Fruit fly (Drosophila melanogaster) Kc167 (cell line): ENCODE data around the gene CG6656.

Experiments
- Myc ChIP-seq: fragments of >200 bp; optimal IDR thresholded peaks from 2 replicates; lab custom pipeline; 2017; ENCODE audit warnings: missing external identifiers
- Sin3A ChIP-seq: fragments of >200 bp; optimal IDR thresholded peaks from 2 replicates; lab custom pipeline; 2018; ENCODE audit warnings: missing external identifiers
- h ChIP-seq: fragments of >200 bp; optimal IDR thresholded peaks from 3 replicates; lab custom pipeline; 2018; ENCODE audit warnings: missing external identifiers
- insv ChIP-seq: fragments of >200 bp; optimal IDR thresholded peaks from 3 replicates; lab custom pipeline; 2018; ENCODE audit warnings: missing external identifiers
- psq ChIP-seq: fragments of >200 bp; optimal IDR thresholded peaks from 2 replicates; lab custom pipeline; 2017; ENCODE audit warnings: missing external identifiers
- ttk ChIP-seq: sonication (Bioruptor generic); optimal IDR thresholded peaks from 2 replicates; lab custom pipeline; 2017; ENCODE audit warnings: missing external identifiers

The CG6656 gene

DNA sequence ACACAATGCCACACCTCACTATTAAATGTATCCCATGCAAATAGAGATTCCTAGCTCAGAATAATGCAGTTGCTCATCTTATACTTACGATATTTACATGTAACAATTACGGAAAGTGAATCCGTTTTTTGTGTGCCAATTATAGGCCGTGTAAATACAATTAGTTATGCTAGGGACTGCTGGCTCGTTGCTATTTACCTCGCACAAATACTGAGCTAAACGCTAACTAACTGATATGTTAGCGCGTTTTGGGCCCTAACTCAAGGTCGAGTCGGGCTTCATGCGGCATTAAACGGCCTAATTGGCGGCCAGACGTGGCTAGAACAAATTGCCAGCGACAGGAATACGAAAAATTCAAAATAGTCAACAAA, 18.2 kb upstream of the CG6656 start:
- TF ChIP-seq Myc (lab: Kevin White, UChicago): no peak
- no peak for TF ChIP-seq insv (lab: Kevin White, UChicago)
- no peak for TF ChIP-seq Sin3A (lab: Kevin White, UChicago)
- no peak for TF ChIP-seq h (lab: Kevin White, UChicago)
- TF ChIP-seq ttk (lab: Kevin White, UChicago): no peak
- TF ChIP-seq psq (lab: Kevin White, UChicago): no peak

DNA sequence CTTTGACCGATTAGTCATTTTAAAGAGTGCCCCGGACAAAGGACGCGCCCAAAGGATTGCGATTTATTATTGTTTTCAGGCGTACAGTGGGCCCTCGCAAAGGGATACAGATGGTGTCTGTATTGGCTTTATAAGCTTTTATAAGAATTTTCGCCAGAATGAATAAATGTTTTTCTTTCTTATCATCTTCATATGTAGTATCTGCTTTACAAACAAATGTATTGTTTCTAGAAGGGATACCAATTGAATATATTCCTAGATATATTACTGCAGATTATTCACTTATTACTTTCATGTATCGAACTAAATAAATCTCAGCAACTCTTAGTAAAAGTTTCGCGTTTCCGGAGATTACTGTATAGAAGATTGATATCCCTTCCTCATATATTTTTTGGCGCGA, 17.6 kb upstream of the CG6656 start:
- TF ChIP-seq h (lab: Kevin White, UChicago) (no peak), Myc (lab: Kevin White, UChicago) (no peak), insv (lab: Kevin White, UChicago) (no peak), Sin3A (lab: Kevin White, UChicago) (no peak), ttk (lab: Kevin White, UChicago) (no peak), psq (lab: Kevin White, UChicago) (no peak)

DNA sequence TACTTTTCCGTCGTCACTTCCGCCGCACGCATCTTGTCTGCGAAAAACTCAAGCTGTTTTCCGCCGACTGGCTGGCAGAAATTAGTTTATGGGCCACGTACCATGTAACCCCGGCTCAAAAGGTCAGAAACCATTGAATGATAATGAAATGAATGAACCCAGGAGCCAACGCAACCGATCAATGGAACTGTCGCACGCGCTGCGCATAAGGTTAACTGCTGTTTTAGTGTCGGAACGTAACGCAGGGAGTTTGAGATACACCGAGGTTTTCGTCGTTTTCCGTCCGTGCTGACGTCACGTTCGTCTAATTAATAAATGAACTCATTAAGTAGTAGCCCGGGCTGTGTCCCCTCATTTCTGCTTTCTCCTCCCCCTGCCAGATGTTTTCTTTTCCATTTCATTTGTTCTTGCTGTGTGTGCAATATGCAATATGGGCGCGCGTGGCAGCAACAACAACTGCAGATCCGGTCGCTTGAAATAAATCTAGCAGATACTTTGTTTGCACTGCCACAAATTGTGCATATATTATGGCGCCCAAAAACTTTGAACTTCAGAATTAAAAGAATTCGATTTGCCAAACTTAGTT, 16.7 kb upstream of the CG6656 start:
- no peak for TF ChIP-seq h (lab: Kevin White, UChicago)
- no peak for TF ChIP-seq insv (lab: Kevin White, UChicago)

DNA sequence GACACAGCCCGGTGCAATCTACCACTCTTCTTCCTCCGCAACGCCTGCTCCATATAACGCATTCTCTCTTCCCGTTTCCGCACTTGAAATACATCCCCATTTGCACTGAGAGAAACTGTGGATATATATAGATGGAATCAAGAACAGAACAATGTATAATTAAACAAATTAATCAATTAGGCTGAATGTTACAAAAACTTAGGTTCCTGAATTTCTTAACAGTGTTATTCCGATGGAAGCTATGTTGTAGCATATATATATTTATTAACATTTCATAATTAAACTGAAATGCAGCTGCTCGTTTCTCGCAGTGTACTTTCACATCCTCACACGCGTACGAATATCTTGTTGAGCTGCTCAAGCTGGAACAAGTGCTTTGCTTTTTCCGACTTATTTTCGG, 15.6 kb upstream of the CG6656 start:
- TF ChIP-seq h (lab: Kevin White, UChicago): no peak
- TF ChIP-seq psq (lab: Kevin White, UChicago): no peak
- no peak for TF ChIP-seq ttk (lab: Kevin White, UChicago)
- no peak for TF ChIP-seq insv (lab: Kevin White, UChicago)
- TF ChIP-seq Myc (lab: Kevin White, UChicago): no peak
- TF ChIP-seq Sin3A (lab: Kevin White, UChicago): no peak

DNA sequence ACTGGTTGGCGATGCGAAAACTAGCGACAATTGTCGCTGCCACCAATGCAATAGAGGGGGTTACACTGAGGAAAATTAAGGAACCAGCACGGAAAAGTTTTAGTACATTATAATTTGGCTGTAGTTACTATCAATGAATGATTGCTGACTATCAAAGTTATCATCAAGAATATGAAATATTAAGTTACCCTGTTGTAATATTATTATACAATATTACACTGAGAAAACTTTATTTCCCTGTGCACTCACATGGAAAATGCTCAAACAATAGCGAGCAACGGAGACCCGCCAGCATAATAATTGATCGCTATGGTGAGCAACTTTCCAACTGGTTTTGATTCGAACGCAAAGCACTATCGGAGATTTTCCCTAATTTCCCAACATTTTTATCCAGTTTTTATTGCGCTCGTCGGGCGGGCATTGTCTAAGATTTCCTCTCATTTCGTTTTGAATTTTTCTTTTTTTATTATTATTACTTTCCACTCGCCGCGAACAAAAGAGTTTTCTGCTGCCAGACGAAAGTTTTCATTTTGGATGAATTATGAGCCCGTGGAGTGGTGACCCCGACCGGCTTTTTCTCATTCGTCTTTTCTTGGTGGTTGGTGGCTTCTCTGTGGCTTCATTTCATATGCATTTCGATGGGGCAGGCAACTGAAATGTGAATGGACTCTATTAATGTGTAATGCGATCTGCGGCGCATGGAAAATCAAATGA, 12.8 kb upstream of the CG6656 start:
- TF ChIP-seq psq (lab: Kevin White, UChicago) (no peak), ttk (lab: Kevin White, UChicago) (no peak), insv (lab: Kevin White, UChicago) (no peak), Sin3A (lab: Kevin White, UChicago) (no peak), Myc (lab: Kevin White, UChicago) (no peak), h (lab: Kevin White, UChicago) (no peak)

dm6 chr3R:21862868-21863267, 12.2 kb upstream of the CG6656 start:
- TF ChIP-seq Sin3A (lab: Kevin White, UChicago) (no peak), insv (lab: Kevin White, UChicago) (no peak)

DNA sequence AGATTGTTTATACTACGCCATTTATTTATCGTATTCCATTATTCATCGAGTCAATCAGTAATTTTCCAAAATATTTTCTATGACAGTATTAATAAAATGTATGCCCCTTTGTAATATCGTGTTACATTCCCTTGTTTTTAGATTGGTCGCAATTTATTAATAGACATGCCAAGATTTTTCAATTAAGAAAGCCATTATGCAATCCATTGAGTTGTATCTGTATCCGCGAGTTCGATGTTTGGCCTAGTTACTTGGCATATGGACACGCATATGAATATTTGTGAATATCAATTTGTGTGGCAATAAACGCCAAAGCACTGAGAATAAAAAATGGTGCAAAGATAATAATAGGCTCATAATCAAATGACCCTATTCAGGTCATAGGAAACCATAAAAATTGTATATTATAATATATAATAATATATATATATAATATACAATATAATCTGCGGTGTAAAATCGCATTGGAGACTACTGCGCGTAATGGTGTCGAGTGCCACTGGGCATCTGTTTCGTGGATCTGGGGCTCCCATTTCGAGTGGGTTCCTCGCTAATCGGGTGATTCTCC, 11.2 kb upstream of the CG6656 start:
- TF ChIP-seq ttk (lab: Kevin White, UChicago): no peak
- TF ChIP-seq Sin3A (lab: Kevin White, UChicago): no peak
- TF ChIP-seq psq (lab: Kevin White, UChicago): no peak
- TF ChIP-seq insv (lab: Kevin White, UChicago): no peak
- no peak for TF ChIP-seq Myc (lab: Kevin White, UChicago)
- TF ChIP-seq h (lab: Kevin White, UChicago): no peak

dm6 chr3R:21864484-21864883, 10.6 kb upstream of the CG6656 start:
- TF ChIP-seq insv (lab: Kevin White, UChicago) (no peak), h (lab: Kevin White, UChicago) (no peak), psq (lab: Kevin White, UChicago) (no peak), ttk (lab: Kevin White, UChicago) (no peak), Sin3A (lab: Kevin White, UChicago) (no peak), Myc (lab: Kevin White, UChicago) (no peak)

DNA sequence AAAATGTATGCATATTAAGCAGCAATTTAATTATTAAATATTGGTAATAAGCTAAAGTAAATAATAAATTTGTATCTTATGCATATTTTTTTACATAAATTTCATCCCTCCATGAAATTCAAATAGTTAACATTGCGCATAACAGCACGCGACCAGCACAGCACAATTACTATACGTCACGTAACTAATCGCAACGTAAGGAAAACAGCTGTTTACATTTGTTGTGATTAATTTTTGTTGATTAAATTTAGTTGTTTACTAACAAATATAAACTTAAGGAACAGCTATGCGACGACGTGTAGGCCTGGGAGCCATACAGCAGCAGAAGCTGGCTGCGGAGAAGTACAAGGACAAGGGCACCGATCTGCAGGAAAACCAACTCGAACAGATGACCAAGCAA, 10.1 kb upstream of the CG6656 start, which contains the start of gene lsn:
lsn (plus strand) TSS at position 177 of the 400 bp plus-strand sequence.
- TF ChIP-seq Sin3A (lab: Kevin White, UChicago) (no peak), insv (lab: Kevin White, UChicago) (no peak), psq (lab: Kevin White, UChicago) (no peak), Myc (lab: Kevin White, UChicago) (no peak), h (lab: Kevin White, UChicago) (no peak), ttk (lab: Kevin White, UChicago) (no peak)

DNA sequence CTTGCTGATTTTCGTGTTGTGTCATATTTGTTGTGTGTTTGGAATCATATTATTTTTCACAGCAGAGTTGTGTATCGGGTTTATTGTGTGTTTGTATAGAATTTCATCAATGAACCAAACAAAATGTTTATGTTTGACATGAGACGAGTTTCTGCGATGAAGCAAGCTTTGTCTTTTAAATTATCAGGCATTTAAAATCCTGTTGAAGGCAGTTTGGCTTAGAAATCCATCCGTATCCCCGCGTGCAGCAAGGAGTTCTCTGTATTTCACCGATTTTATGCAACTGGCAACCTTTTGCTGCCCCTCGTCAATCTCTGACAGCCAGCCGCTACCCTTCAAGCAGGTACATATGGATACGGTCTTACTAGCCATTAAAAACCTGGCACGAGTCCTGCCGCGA, 7.3 kb upstream of the CG6656 start, which contains the start of the genes CG6569 and Cby:
CG6569 (minus strand) TSS at position 101 of the 400 bp plus-strand sequence.
Cby (plus strand) TSS at position 185 of the 400 bp plus-strand sequence.
- TF ChIP-seq Sin3A (lab: Kevin White, UChicago): no peak
- TF ChIP-seq psq (lab: Kevin White, UChicago): no peak
- no peak for TF ChIP-seq ttk (lab: Kevin White, UChicago)
- TF ChIP-seq Myc (lab: Kevin White, UChicago): no peak
- TF ChIP-seq h (lab: Kevin White, UChicago): no peak
- TF ChIP-seq insv (lab: Kevin White, UChicago): no peak

dm6 chr3R:21869464-21870100, 5.5 kb upstream of the CG6656 start, which contains the start of gene CG31174:
Gene CG31174 (minus strand): TSS chr3R:21869514.
- TF ChIP-seq h (lab: Kevin White, UChicago) (no peak), psq (lab: Kevin White, UChicago) (no peak), Sin3A (lab: Kevin White, UChicago) (no peak), ttk (lab: Kevin White, UChicago) (no peak), Myc (lab: Kevin White, UChicago) (no peak)
